Fruit fly (Drosophila melanogaster) whole organism, embryonic: ENCODE results near the gene Roc1b.

Experiments used
- BEAF-32 ChIP-seq: fragments of 200-800 bp; sonication (Bioruptor generic); optimal IDR thresholded peaks from 3 replicates; lab custom pipeline; 2017; ENCODE audit warnings: missing biosample characterization, missing genetic modification characterization, mild to moderate bottlenecking, moderate library complexity, missing genetic modification reagents
- Bgb ChIP-seq: fragments of 200-800 bp; sonication (Bioruptor generic); IDR thresholded peaks from 2 replicates; pipeline ENCODE4 v1.3.6; 2022; ENCODE audit warnings: missing biosample characterization, missing genetic modification characterization; ENCODE audit not compliant: partially characterized antibody
- Blimp-1 ChIP-seq: fragments of 200-800 bp; sonication (Bioruptor generic); optimal IDR thresholded peaks from 3 replicates; lab custom pipeline; 2018; ENCODE audit warnings: missing biosample characterization, missing genetic modification characterization, mild to moderate bottlenecking, moderate library complexity, missing genetic modification reagents
- CG10267 ChIP-seq: fragments of 200-800 bp; sonication (Bioruptor generic); optimal IDR thresholded peaks from 2 replicates; lab custom pipeline; 2018; ENCODE audit warnings: missing biosample characterization, mild to moderate bottlenecking, missing genetic modification characterization, moderate library complexity
- CG10366 ChIP-seq: fragments of 200-800 bp; sonication (Bioruptor generic); IDR thresholded peaks from 2 replicates; pipeline ENCODE4 v1.3.6; 2022; ENCODE audit warnings: missing biosample characterization, missing genetic modification characterization
- CG12104 ChIP-seq: fragments of 200-800 bp; sonication (Bioruptor generic); optimal IDR thresholded peaks from 3 replicates; lab custom pipeline; 2016; ENCODE audit warnings: missing biosample characterization, missing genetic modification characterization
- CG12219 ChIP-seq: fragments of 200-800 bp; sonication (Bioruptor generic); optimal IDR thresholded peaks from 3 replicates; lab custom pipeline; 2018; ENCODE audit warnings: missing biosample characterization, mild to moderate bottlenecking, missing genetic modification characterization
- CG12744 ChIP-seq: fragments of 200-800 bp; sonication (Bioruptor generic); optimal IDR thresholded peaks from 2 replicates; lab custom pipeline; 2016; ENCODE audit warnings: missing biosample characterization, missing genetic modification characterization
- CG13123 ChIP-seq: fragments of 200-800 bp; sonication (Bioruptor generic); optimal IDR thresholded peaks from 2 replicates; lab custom pipeline; 2016; ENCODE audit warnings: missing biosample characterization, missing genetic modification characterization
- CG13424 ChIP-seq: fragments of 200-800 bp; sonication (Bioruptor generic); optimal IDR thresholded peaks from 2 replicates; lab custom pipeline; 2019; ENCODE audit warnings: missing biosample characterization, mild to moderate bottlenecking, missing genetic modification characterization, moderate library complexity
- CG13894 ChIP-seq: fragments of 200-800 bp; sonication (Bioruptor generic); optimal IDR thresholded peaks from 3 replicates; lab custom pipeline; 2018; ENCODE audit warnings: missing biosample characterization, mild to moderate bottlenecking, missing genetic modification characterization, moderate library complexity
- CG14710 ChIP-seq: fragments of 200-800 bp; sonication (Bioruptor generic); optimal IDR thresholded peaks from 3 replicates; lab custom pipeline; 2019; ENCODE audit warnings: missing biosample characterization, mild to moderate bottlenecking, missing genetic modification characterization, moderate library complexity
- CG14860 ChIP-seq: fragments of 200-800 bp; sonication (Bioruptor generic); IDR thresholded peaks from 3 replicates; pipeline ENCODE4 v1.3.6; 2022; ENCODE audit warnings: missing biosample characterization, missing genetic modification characterization; ENCODE audit not compliant: partially characterized antibody
- CG15601 ChIP-seq: fragments of 200-800 bp; sonication (Bioruptor generic); optimal IDR thresholded peaks from 3 replicates; lab custom pipeline; 2019; ENCODE audit warnings: missing biosample characterization, mild to moderate bottlenecking, missing genetic modification characterization, moderate library complexity
- CG17912 ChIP-seq: fragments of 200-800 bp; sonication (Bioruptor generic); optimal IDR thresholded peaks from 2 replicates; lab custom pipeline; 2018; ENCODE audit warnings: missing biosample characterization, mild to moderate bottlenecking, missing genetic modification characterization
- CG1832 ChIP-seq: fragments of 200-800 bp; sonication (Bioruptor generic); optimal IDR thresholded peaks from 2 replicates; lab custom pipeline; 2017; ENCODE audit warnings: missing biosample characterization, mild to moderate bottlenecking, missing genetic modification characterization, inconsistent platforms
- CG2712 ChIP-seq: fragments of 200-800 bp; optimal IDR thresholded peaks from 3 replicates; lab custom pipeline; 2019; ENCODE audit warnings: missing biosample characterization, mild to moderate bottlenecking, missing genetic modification characterization, moderate library complexity
- CG33213 ChIP-seq: fragments of 200-800 bp; sonication (Bioruptor generic); optimal IDR thresholded peaks from 3 replicates; lab custom pipeline; 2016; ENCODE audit warnings: missing biosample characterization, missing genetic modification characterization
- CG34376 ChIP-seq: fragments of 200-800 bp; sonication (Bioruptor generic); optimal IDR thresholded peaks from 2 replicates; lab custom pipeline; 2018; ENCODE audit warnings: missing biosample characterization, mild to moderate bottlenecking, missing genetic modification characterization
- CG7745 ChIP-seq: fragments of 200-800 bp; sonication (Bioruptor generic); optimal IDR thresholded peaks from 2 replicates; lab custom pipeline; 2018; ENCODE audit warnings: missing biosample characterization, mild to moderate bottlenecking, missing genetic modification characterization, moderate library complexity
- CG9797 ChIP-seq: fragments of 200-800 bp; sonication (Bioruptor generic); optimal IDR thresholded peaks from 3 replicates; lab custom pipeline; 2018; ENCODE audit warnings: missing biosample characterization, mild to moderate bottlenecking, missing genetic modification characterization
- CG9932 ChIP-seq: fragments of 200-800 bp; sonication (Bioruptor generic); IDR thresholded peaks from 2 replicates; pipeline ENCODE4 v1.3.6; 2022; ENCODE audit warnings: missing biosample characterization, missing genetic modification characterization
- Dref ChIP-seq: fragments of 200-800 bp; sonication (Bioruptor generic); IDR thresholded peaks from 2 replicates; pipeline ENCODE4 v1.3.6; 2022; ENCODE audit warnings: missing biosample characterization, missing genetic modification characterization
- E2f2 ChIP-seq: fragments of 200-800 bp; sonication (Bioruptor generic); IDR thresholded peaks from 2 replicates; pipeline ENCODE4 v1.3.6; 2022; ENCODE audit warnings: missing biosample characterization, missing genetic modification characterization
- Fer3 ChIP-seq: fragments of 200-800 bp; sonication (Bioruptor generic); optimal IDR thresholded peaks from 2 replicates; lab custom pipeline; 2018; ENCODE audit warnings: missing biosample characterization, mild to moderate bottlenecking, missing genetic modification characterization, moderate library complexity
- GATAe ChIP-seq: fragments of 200-800 bp; sonication (Bioruptor generic); conservative IDR thresholded peaks from 2 replicates; pipeline ENCODE4 v1.3.6; 2022; ENCODE audit warnings: missing biosample characterization, missing genetic modification characterization
- HLHmδ ChIP-seq: fragments of 200-800 bp; sonication (Bioruptor generic); optimal IDR thresholded peaks from 2 replicates; lab custom pipeline; 2018; ENCODE audit warnings: missing biosample characterization, mild to moderate bottlenecking, missing genetic modification characterization, moderate library complexity
- Med ChIP-seq: fragments of 200-800 bp; sonication (Bioruptor generic); peaks from one replicate; lab custom pipeline; 2016; ENCODE audit warnings: missing biosample characterization, missing genetic modification characterization, mild to moderate bottlenecking, inconsistent platforms, moderate library complexity
- Opbp ChIP-seq: fragments of 200-800 bp; sonication (Bioruptor generic); IDR thresholded peaks from 3 replicates; pipeline ENCODE4 v1.3.6; 2022; ENCODE audit warnings: missing biosample characterization, missing genetic modification characterization; ENCODE audit not compliant: partially characterized antibody
- PHDP ChIP-seq: fragments of 200-800 bp; sonication (Bioruptor generic); optimal IDR thresholded peaks from 3 replicates; lab custom pipeline; 2018; ENCODE audit warnings: missing biosample characterization, mild to moderate bottlenecking, missing genetic modification characterization, moderate library complexity
- Pdp1 ChIP-seq, 2 experiments: fragments of 200-800 bp; sonication (Bioruptor generic); optimal IDR thresholded peaks; 3 replicates each; lab custom pipeline; 2016; ENCODE audit warnings: missing biosample characterization in 2 of 2, missing genetic modification characterization in 2 of 2, mild to moderate bottlenecking in 1 of 2, moderate library complexity in 1 of 2
- Side ChIP-seq: fragments of 200-800 bp; sonication (Bioruptor generic); optimal IDR thresholded peaks from 2 replicates; lab custom pipeline; 2016; ENCODE audit warnings: missing biosample characterization, missing genetic modification characterization
- Sry-δ ChIP-seq: fragments of 200-800 bp; sonication (Bioruptor generic); optimal IDR thresholded peaks from 2 replicates; lab custom pipeline; 2016; ENCODE audit warnings: missing biosample characterization, missing genetic modification characterization
- YL-1 ChIP-seq: fragments of 200-800 bp; sonication (Bioruptor generic); optimal IDR thresholded peaks from 3 replicates; lab custom pipeline; 2017; ENCODE audit warnings: missing biosample characterization, mild to moderate bottlenecking, missing genetic modification characterization
- ara ChIP-seq: fragments of 200-800 bp; sonication (Bioruptor generic); IDR thresholded peaks from 2 replicates; pipeline ENCODE4 v1.3.6; 2022; ENCODE audit warnings: missing biosample characterization, missing genetic modification characterization
- az2 ChIP-seq: fragments of 200-800 bp; sonication (Bioruptor generic); optimal IDR thresholded peaks from 3 replicates; lab custom pipeline; 2016; ENCODE audit warnings: missing biosample characterization, missing genetic modification characterization
- dm ChIP-seq: fragments of 200-800 bp; sonication (Bioruptor generic); optimal IDR thresholded peaks from 3 replicates; lab custom pipeline; 2016; ENCODE audit warnings: missing biosample characterization, missing genetic modification characterization
- gfzf ChIP-seq: fragments of 200-800 bp; sonication (Bioruptor generic); optimal IDR thresholded peaks from 2 replicates; lab custom pipeline; 2016; ENCODE audit warnings: missing biosample characterization, mild to moderate bottlenecking, missing genetic modification characterization, moderate library complexity
- gsb-n ChIP-seq: fragments of 200-800 bp; sonication (Bioruptor generic); optimal IDR thresholded peaks from 3 replicates; lab custom pipeline; 2018; ENCODE audit warnings: missing biosample characterization, mild to moderate bottlenecking, missing genetic modification characterization
- inv ChIP-seq: fragments of 200-800 bp; sonication (Bioruptor generic); IDR thresholded peaks from 2 replicates; pipeline ENCODE4 v1.3.6; 2022; ENCODE audit warnings: missing biosample characterization, missing genetic modification characterization; ENCODE audit not compliant: partially characterized antibody
- luna ChIP-seq: fragments of 200-800 bp; sonication (Bioruptor generic); optimal IDR thresholded peaks from 2 replicates; lab custom pipeline; 2016; ENCODE audit warnings: missing biosample characterization, missing genetic modification characterization
- nmo ChIP-seq: fragments of 200-800 bp; sonication (Bioruptor generic); optimal IDR thresholded peaks from 2 replicates; lab custom pipeline; 2018; ENCODE audit warnings: missing biosample characterization, mild to moderate bottlenecking, missing genetic modification characterization, moderate library complexity
- oc ChIP-seq: fragments of 200-800 bp; sonication (Bioruptor generic); optimal IDR thresholded peaks from 2 replicates; lab custom pipeline; 2018; ENCODE audit warnings: missing biosample characterization, mild to moderate bottlenecking, missing genetic modification characterization, moderate library complexity
- phol ChIP-seq: fragments of 200-800 bp; sonication (Bioruptor generic); optimal IDR thresholded peaks from 3 replicates; lab custom pipeline; 2018; ENCODE audit warnings: missing biosample characterization, mild to moderate bottlenecking, missing genetic modification characterization, moderate library complexity
- seq ChIP-seq: fragments of 200-800 bp; sonication (Bioruptor generic); IDR thresholded peaks from 2 replicates; pipeline ENCODE4 v1.3.6; 2022; ENCODE audit warnings: missing biosample characterization, missing genetic modification characterization
- sna ChIP-seq: fragments of 200-800 bp; sonication (Bioruptor generic); IDR thresholded peaks from 2 replicates; pipeline ENCODE4 v1.3.6; 2022; ENCODE audit warnings: missing biosample characterization, missing genetic modification characterization; ENCODE audit not compliant: partially characterized antibody
- tin ChIP-seq: fragments of 200-800 bp; sonication (Bioruptor generic); optimal IDR thresholded peaks from 3 replicates; lab custom pipeline; 2016; ENCODE audit warnings: missing biosample characterization, missing genetic modification characterization
- trh ChIP-seq: fragments of 200-800 bp; sonication (Bioruptor generic); optimal IDR thresholded peaks from 2 replicates; lab custom pipeline; 2016; ENCODE audit warnings: missing biosample characterization, missing genetic modification characterization
- unc-4 ChIP-seq: fragments of 200-800 bp; sonication (Bioruptor generic); IDR thresholded peaks from 2 replicates; pipeline ENCODE4 v1.3.6; 2022; ENCODE audit warnings: missing biosample characterization, missing genetic modification characterization; ENCODE audit not compliant: partially characterized antibody

Gene Roc1b

DNA sequence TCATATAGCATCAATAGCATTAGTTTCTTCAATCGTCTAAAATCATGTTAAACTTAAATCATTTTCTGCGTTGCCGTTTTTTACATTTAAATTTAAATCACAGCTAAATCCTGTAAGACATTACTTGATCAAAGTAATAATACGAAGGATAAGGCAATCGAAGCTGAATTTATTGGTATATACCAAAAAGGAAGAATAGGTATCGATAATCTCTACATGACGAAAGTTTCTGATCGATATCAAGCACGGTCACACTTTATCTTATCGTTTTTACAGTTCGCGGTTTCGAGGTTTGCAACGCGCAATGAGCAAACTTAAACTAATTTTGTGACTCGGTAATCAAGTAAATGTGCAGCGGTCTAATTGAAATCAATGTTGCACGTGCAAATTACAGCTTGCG lies 29.9 kb upstream of the Roc1b start, which contains the start of the genes Atac3 and Ptpmeg (continued):
- TF ChIP-seq Opbp (peak; percentile 19; the same call in 1 of the 3 replicates), CG14710 (tag; lab: Kevin White, UChicago) (peak; percentile 52), seq (no peak), CG34376 (GFP tag; lab: Kevin White, UChicago) (peak; percentile 3), CG13894 (tag; lab: Kevin White, UChicago) (peak; percentile 10), oc (tag; lab: Kevin White, UChicago) (no peak), CG17912 (no peak), gsb-n (tag; lab: Kevin White, UChicago) (no peak), CG12219 (GFP tag; lab: Kevin White, UChicago) (no peak), CG9932 (GFP tag; lab: Robert Waterston, UW) (no peak), inv (GFP tag; lab: Robert Waterston, UW) (0 out of 2 replicates have a peak, but pooled peaks have one; percentile 20), CG12104 (GFP tag; lab: Kevin White, UChicago) (no peak), CG9797 (GFP tag; lab: Kevin White, UChicago) (peak; percentile 79), E2f2 (GFP tag; lab: Robert Waterston, UW) (peak; percentile 74), unc-4 (peak; percentile 73), sna (GFP tag; lab: Robert Waterston, UW) (peak; percentile 46; the same call in 1 of the 2 replicates), nmo (GFP tag; lab: Kevin White, UChicago) (peak; percentile 52), PHDP (tag; lab: Kevin White, UChicago) (no peak), Med (peak; percentile 34), CG7745 (tag; lab: Kevin White, UChicago) (no peak), CG15601 (tag; lab: Kevin White, UChicago) (peak; percentile 10), dm (GFP tag; lab: Kevin White, UChicago) (no peak), CG13424 (no peak), Bgb (GFP tag; lab: Robert Waterston, UW) (peak; percentile 18; the same call in 1 of the 2 replicates), trh (no peak), Fer3 (tag; lab: Kevin White, UChicago) (no peak), CG1832 (GFP tag; lab: Kevin White, UChicago) (no peak), gfzf (peak; percentile 90), az2 (no peak), HLHmδ (GFP tag; lab: Kevin White, UChicago) (no peak), ara (GFP tag; lab: Robert Waterston, UW) (no peak), Pdp1 (GFP tag; optimal IDR thresholded peaks at IDR 0.05; lab: Kevin White, UChicago) (peak in 1 of 2 experiments; percentile 23), phol (peak; percentile 23), BEAF-32 (GFP tag; lab: Kevin White, UChicago) (peak; percentile 79), CG13123 (GFP tag; lab: Kevin White, UChicago) (no peak), CG10267 (tag; lab: Kevin White, UChicago) (peak; percentile 61), CG33213 (peak; percentile 27), Blimp-1 (no peak), YL-1 (GFP tag; lab: Kevin White, UChicago) (peak; percentile 43), CG10366 (no peak), CG12744 (no peak), GATAe (GFP tag; lab: Robert Waterston, UW) (no peak), Side (GFP tag; lab: Kevin White, UChicago) (no peak), tin (GFP tag; lab: Kevin White, UChicago) (no peak), CG14860 (peak; percentile 54; the same call in 2 of the 3 replicates), Sry-δ (GFP tag; lab: Kevin White, UChicago) (peak; percentile 66), luna (GFP tag; lab: Kevin White, UChicago) (no peak), Dref (GFP tag; lab: Robert Waterston, UW) (peak; percentile 70), CG2712 (tag; lab: Kevin White, UChicago) (peak; percentile 14)
